Fruit fly (Drosophila melanogaster) whole organism, embryonic: ENCODE results near the gene peb.
A peak's percentile ranks its signal among the peaks of the same experiment; 100 is the strongest.

ENCODE experiments used
- BtbVII ChIP-seq: fragments of 200-800 bp; sonication (Bioruptor generic); optimal IDR thresholded peaks from 3 replicates; lab custom pipeline; 2017; ENCODE audit warnings: missing biosample characterization, mild to moderate bottlenecking, missing genetic modification characterization
- CG10366 ChIP-seq: fragments of 200-800 bp; sonication (Bioruptor generic); IDR thresholded peaks from 2 replicates; pipeline ENCODE4 v1.3.6; 2022; ENCODE audit warnings: missing biosample characterization, missing genetic modification characterization
- CG10543 ChIP-seq: fragments of 200-800 bp; sonication (Bioruptor generic); optimal IDR thresholded peaks from 3 replicates; lab custom pipeline; 2017; ENCODE audit warnings: missing biosample characterization, mild to moderate bottlenecking, missing genetic modification characterization, moderate library complexity
- CG11723 ChIP-seq: fragments of 200-800 bp; sonication (Bioruptor generic); optimal IDR thresholded peaks from 2 replicates; lab custom pipeline; 2017; ENCODE audit warnings: missing biosample characterization, mild to moderate bottlenecking, missing genetic modification characterization
- CG13424 ChIP-seq: fragments of 200-800 bp; sonication (Bioruptor generic); optimal IDR thresholded peaks from 2 replicates; lab custom pipeline; 2019; ENCODE audit warnings: missing biosample characterization, mild to moderate bottlenecking, missing genetic modification characterization, moderate library complexity
- CG14441 ChIP-seq: fragments of 200-800 bp; sonication (Bioruptor generic); IDR thresholded peaks from 2 replicates; pipeline ENCODE4 v1.3.6; 2022; ENCODE audit warnings: missing biosample characterization, missing genetic modification characterization
- CG16815 ChIP-seq: fragments of 200-800 bp; sonication (Bioruptor generic); optimal IDR thresholded peaks from 3 replicates; lab custom pipeline; 2017; ENCODE audit warnings: missing biosample characterization, mild to moderate bottlenecking, missing genetic modification characterization
- CG17912 ChIP-seq: fragments of 200-800 bp; sonication (Bioruptor generic); optimal IDR thresholded peaks from 2 replicates; lab custom pipeline; 2018; ENCODE audit warnings: missing biosample characterization, mild to moderate bottlenecking, missing genetic modification characterization
- CG1792 ChIP-seq: fragments of 200-800 bp; sonication (Bioruptor generic); optimal IDR thresholded peaks from 2 replicates; lab custom pipeline; 2016; ENCODE audit warnings: missing biosample characterization, missing genetic modification characterization
- CG18764 ChIP-seq: fragments of 200-800 bp; sonication (Bioruptor generic); optimal IDR thresholded peaks from 3 replicates; lab custom pipeline; 2016; ENCODE audit warnings: missing biosample characterization, missing genetic modification characterization
- CG2889 ChIP-seq: fragments of 200-800 bp; sonication (Bioruptor generic); IDR thresholded peaks from 3 replicates; pipeline ENCODE4 v1.3.6; 2022; ENCODE audit warnings: missing biosample characterization, missing genetic modification characterization
- CG31365 ChIP-seq: fragments of 200-800 bp; sonication (Bioruptor generic); optimal IDR thresholded peaks from 2 replicates; lab custom pipeline; 2018; ENCODE audit warnings: missing biosample characterization, mild to moderate bottlenecking, missing genetic modification characterization
- CG4282 ChIP-seq: fragments of 200-800 bp; sonication (Bioruptor generic); optimal IDR thresholded peaks from 2 replicates; lab custom pipeline; 2016; ENCODE audit warnings: missing biosample characterization, missing genetic modification characterization
- CG7357 ChIP-seq: fragments of 200-800 bp; sonication (Bioruptor generic); IDR thresholded peaks from 3 replicates; pipeline ENCODE4 v1.3.6; 2022; ENCODE audit warnings: missing biosample characterization, missing genetic modification characterization
- CG7786 ChIP-seq: fragments of 200-800 bp; sonication (Bioruptor generic); optimal IDR thresholded peaks from 2 replicates; lab custom pipeline; 2016; ENCODE audit warnings: missing biosample characterization, missing genetic modification characterization
- CG8089 ChIP-seq: fragments of 200-800 bp; sonication (Bioruptor generic); optimal IDR thresholded peaks from 3 replicates; lab custom pipeline; 2016; ENCODE audit warnings: missing biosample characterization, missing genetic modification characterization
- Dbx ChIP-seq: fragments of 200-800 bp; sonication (Bioruptor generic); IDR thresholded peaks from 3 replicates; pipeline ENCODE4 v1.3.6; 2022; ENCODE audit warnings: missing biosample characterization, missing genetic modification characterization
- Dp ChIP-seq: fragments of 200-800 bp; sonication (Bioruptor generic); optimal IDR thresholded peaks from 2 replicates; lab custom pipeline; 2018; ENCODE audit warnings: missing biosample characterization, mild to moderate bottlenecking, missing genetic modification characterization, moderate library complexity
- Ets65A ChIP-seq: fragments of 200-800 bp; sonication (Bioruptor generic); peaks from one replicate; lab custom pipeline; 2016; ENCODE audit warnings: missing biosample characterization, missing genetic modification characterization
- Hmr ChIP-seq: fragments of 200-800 bp; sonication (Bioruptor generic); optimal IDR thresholded peaks from 3 replicates; lab custom pipeline; 2017; ENCODE audit warnings: mild to moderate bottlenecking, missing biosample characterization, missing genetic modification reagents, missing genetic modification characterization
- Lim3 ChIP-seq: fragments of 200-800 bp; sonication (Bioruptor generic); IDR thresholded peaks from 2 replicates; pipeline ENCODE4 v1.3.6; 2022; ENCODE audit warnings: missing biosample characterization, missing genetic modification characterization
- Meics ChIP-seq: fragments of 200-800 bp; sonication (Bioruptor generic); optimal IDR thresholded peaks from 2 replicates; lab custom pipeline; 2017; ENCODE audit warnings: missing biosample characterization, mild to moderate bottlenecking, missing genetic modification characterization
- Mrtf ChIP-seq: fragments of 200-800 bp; sonication (Bioruptor generic); IDR thresholded peaks from 3 replicates; pipeline ENCODE4 v1.3.6; 2022; ENCODE audit warnings: missing biosample characterization, missing genetic modification characterization
- Myb ChIP-seq: fragments of 200-800 bp; sonication (Bioruptor generic); optimal IDR thresholded peaks from 2 replicates; lab custom pipeline; 2016; ENCODE audit warnings: missing biosample characterization, missing genetic modification characterization
- Nf-YB ChIP-seq: fragments of 200-800 bp; sonication (Bioruptor generic); optimal IDR thresholded peaks from 3 replicates; lab custom pipeline; 2019; ENCODE audit warnings: missing biosample characterization, mild to moderate bottlenecking, missing genetic modification characterization, moderate library complexity
- Scr ChIP-seq: fragments of 200-800 bp; sonication (Bioruptor generic); IDR thresholded peaks from 2 replicates; pipeline ENCODE4 v1.3.6; 2022; ENCODE audit warnings: missing biosample characterization, missing genetic modification characterization; ENCODE audit not compliant: partially characterized antibody
- Side ChIP-seq: fragments of 200-800 bp; sonication (Bioruptor generic); optimal IDR thresholded peaks from 2 replicates; lab custom pipeline; 2016; ENCODE audit warnings: missing biosample characterization, missing genetic modification characterization
- Sry-δ ChIP-seq: fragments of 200-800 bp; sonication (Bioruptor generic); optimal IDR thresholded peaks from 2 replicates; lab custom pipeline; 2016; ENCODE audit warnings: missing biosample characterization, missing genetic modification characterization
- Xbp1 ChIP-seq: fragments of 200-800 bp; sonication (Bioruptor generic); optimal IDR thresholded peaks from 3 replicates; lab custom pipeline; 2016; ENCODE audit warnings: missing biosample characterization, mild to moderate bottlenecking, missing genetic modification characterization
- YL-1 ChIP-seq: fragments of 200-800 bp; sonication (Bioruptor generic); optimal IDR thresholded peaks from 3 replicates; lab custom pipeline; 2017; ENCODE audit warnings: missing biosample characterization, mild to moderate bottlenecking, missing genetic modification characterization
- bowl ChIP-seq: fragments of 200-800 bp; sonication (Bioruptor generic); IDR thresholded peaks from 2 replicates; pipeline ENCODE4 v1.3.6; 2022; ENCODE audit warnings: missing biosample characterization, missing genetic modification characterization
- bsh ChIP-seq, 2 experiments: fragments of 200-800 bp; sonication (Bioruptor generic); optimal IDR thresholded peaks; 2 replicates each; lab custom pipeline; 2017 to 2018; ENCODE audit warnings: mild to moderate bottlenecking in 2 of 2, missing biosample characterization in 2 of 2, missing genetic modification characterization in 2 of 2, moderate library complexity in 1 of 2
- chm ChIP-seq: fragments of 200-800 bp; sonication (Bioruptor generic); IDR thresholded peaks from 2 replicates; pipeline ENCODE4 v1.3.6; 2022; ENCODE audit warnings: missing biosample characterization, missing genetic modification characterization
- chn ChIP-seq: fragments of 200-800 bp; sonication (Bioruptor generic); optimal IDR thresholded peaks from 2 replicates; lab custom pipeline; 2016; ENCODE audit warnings: missing biosample characterization, missing genetic modification characterization
- dati ChIP-seq: fragments of 200-800 bp; sonication (Bioruptor generic); IDR thresholded peaks from 2 replicates; pipeline ENCODE4 v1.3.6; 2022; ENCODE audit warnings: missing biosample characterization, missing genetic modification characterization
- dm ChIP-seq: fragments of 200-800 bp; sonication (Bioruptor generic); optimal IDR thresholded peaks from 3 replicates; lab custom pipeline; 2016; ENCODE audit warnings: missing biosample characterization, missing genetic modification characterization
- eve ChIP-seq, 2 experiments: fragments of >200 bp; optimal IDR thresholded peaks; 2 replicates each; lab custom pipeline; 2017; ENCODE audit warnings: missing biosample characterization in 2 of 2, missing genetic modification characterization in 2 of 2
- fd64A ChIP-seq: fragments of 200-800 bp; sonication (Bioruptor generic); optimal IDR thresholded peaks from 3 replicates; lab custom pipeline; 2018; ENCODE audit warnings: missing biosample characterization, mild to moderate bottlenecking, missing genetic modification characterization
- gfzf ChIP-seq: fragments of 200-800 bp; sonication (Bioruptor generic); optimal IDR thresholded peaks from 2 replicates; lab custom pipeline; 2016; ENCODE audit warnings: missing biosample characterization, mild to moderate bottlenecking, missing genetic modification characterization, moderate library complexity
- inv ChIP-seq: fragments of 200-800 bp; sonication (Bioruptor generic); IDR thresholded peaks from 2 replicates; pipeline ENCODE4 v1.3.6; 2022; ENCODE audit warnings: missing biosample characterization, missing genetic modification characterization; ENCODE audit not compliant: partially characterized antibody
- knrl ChIP-seq: fragments of 200-800 bp; sonication (Bioruptor generic); IDR thresholded peaks from 3 replicates; pipeline ENCODE4 v1.3.6; 2022; ENCODE audit warnings: missing biosample characterization, missing genetic modification characterization; ENCODE audit not compliant: partially characterized antibody
- nau ChIP-seq: fragments of 200-800 bp; sonication (Bioruptor generic); optimal IDR thresholded peaks from 3 replicates; lab custom pipeline; 2017; ENCODE audit warnings: missing biosample characterization, mild to moderate bottlenecking, missing genetic modification characterization, missing genetic modification reagents
- peb ChIP-seq: fragments of 200-800 bp; sonication (Bioruptor generic); IDR thresholded peaks from 2 replicates; pipeline ENCODE4 v1.3.6; 2022; ENCODE audit warnings: missing biosample characterization, missing genetic modification characterization
- shn ChIP-seq: fragments of 200-800 bp; sonication (Bioruptor generic); optimal IDR thresholded peaks from 3 replicates; lab custom pipeline; 2016; ENCODE audit warnings: missing biosample characterization, missing genetic modification characterization
- sna ChIP-seq: fragments of 200-800 bp; sonication (Bioruptor generic); IDR thresholded peaks from 2 replicates; pipeline ENCODE4 v1.3.6; 2022; ENCODE audit warnings: missing biosample characterization, missing genetic modification characterization; ENCODE audit not compliant: partially characterized antibody
- ssp ChIP-seq: fragments of 200-800 bp; sonication (Bioruptor generic); IDR thresholded peaks from 2 replicates; pipeline ENCODE4 v1.3.6; 2022; ENCODE audit warnings: missing biosample characterization, missing genetic modification characterization
- tll ChIP-seq, 2 experiments: fragments of 200-800 bp in 1 of 2; fragments of >200 bp in 1 of 2; sonication (Bioruptor generic) in 1 of 2; optimal IDR thresholded peaks; 2 replicates each; lab custom pipeline; 2017 to 2019; ENCODE audit warnings: missing biosample characterization in 2 of 2, missing genetic modification characterization in 2 of 2, mild to moderate bottlenecking in 1 of 2, moderate library complexity in 1 of 2
- vnd ChIP-seq: fragments of 200-800 bp; sonication (Bioruptor generic); IDR thresholded peaks from 3 replicates; pipeline ENCODE4 v1.3.6; 2022; ENCODE audit warnings: missing biosample characterization, missing genetic modification characterization; ENCODE audit not compliant: partially characterized antibody
- wdn ChIP-seq: fragments of 200-800 bp; sonication (Bioruptor generic); IDR thresholded peaks from 2 replicates; pipeline ENCODE4 v1.3.6; 2022; ENCODE audit warnings: missing biosample characterization, missing genetic modification characterization

peb gene

dm6 chrX:4647316-4648046 lies 30.1 kb downstream of the peb start, which contains the start of the genes HLH4C and mRpL30 (continued):
- TF ChIP-seq CG7357 (no peak), Scr (peak; percentile 78), Xbp1 (GFP tag; lab: Kevin White, UChicago) (no peak), bsh (GFP tag; optimal IDR thresholded peaks at IDR 0.05; lab: Kevin White, UChicago) (no peak), Side (GFP tag; lab: Kevin White, UChicago) (no peak), Sry-δ (GFP tag; lab: Kevin White, UChicago) (peak; percentile 8), Dbx (GFP tag; lab: Robert Waterston, UW) (no peak), CG4282 (GFP tag; lab: Kevin White, UChicago) (no peak), CG10366 (no peak), vnd (peak; percentile 87), inv (GFP tag; lab: Robert Waterston, UW) (peak; percentile 60), CG10543 (GFP tag; lab: Kevin White, UChicago) (no peak), Dp (GFP tag; lab: Kevin White, UChicago) (peak; percentile 80), CG2889 (GFP tag; lab: Robert Waterston, UW) (no peak)

- no peak for TF ChIP-seq chn (GFP tag; lab: Kevin White, UChicago)
- TF ChIP-seq nau = no peak
- TF ChIP-seq CG16815 (GFP tag; lab: Kevin White, UChicago) = no peak
- TF ChIP-seq dati (GFP tag; lab: Robert Waterston, UW) = no peak
- no peak for TF ChIP-seq BtbVII
- TF ChIP-seq sna = peak; percentile 93
- TF ChIP-seq fd64A (GFP tag; lab: Kevin White, UChicago) = no peak
- TF ChIP-seq Myb (GFP tag; lab: Kevin White, UChicago) = peak; percentile 25
- TF ChIP-seq CG31365 (tag; lab: Kevin White, UChicago) = no peak
- TF ChIP-seq CG18764 (GFP tag; lab: Kevin White, UChicago) = no peak
- TF ChIP-seq wdn = no peak
- 0 out of 2 replicates have a peak, but pooled peaks have one; percentile 15 for TF ChIP-seq peb (GFP tag; lab: Robert Waterston, UW)
- no peak for TF ChIP-seq Meics (GFP tag; lab: Kevin White, UChicago)
- no peak for TF ChIP-seq eve (GFP tag; optimal IDR thresholded peaks at IDR 0.05; lab: Kevin White, UChicago)
- TF ChIP-seq bowl (GFP tag; lab: Robert Waterston, UW) = no peak
- no peak for TF ChIP-seq Mrtf (GFP tag; lab: Robert Waterston, UW)
- TF ChIP-seq inv (GFP tag; lab: Robert Waterston, UW) = peak; percentile 80
- TF ChIP-seq Nf-YB (GFP tag; lab: Kevin White, UChicago) = no peak
- no peak for TF ChIP-seq CG17912 (GFP tag; lab: Kevin White, UChicago)
- TF ChIP-seq shn (GFP tag; lab: Kevin White, UChicago) = no peak
- TF ChIP-seq Hmr (GFP tag; lab: Kevin White, UChicago) = no peak
- TF ChIP-seq gfzf (GFP tag; lab: Kevin White, UChicago) = peak; percentile 23
- no peak for TF ChIP-seq Side (GFP tag; lab: Kevin White, UChicago)
- 0 out of 2 replicates have a peak, but pooled peaks have one; percentile 22 for TF ChIP-seq ssp (GFP tag; lab: Robert Waterston, UW)
- TF ChIP-seq Ets65A = peak; percentile 83
- no peak for TF ChIP-seq CG1792
- TF ChIP-seq CG8089 (GFP tag; lab: Kevin White, UChicago) = no peak
- TF ChIP-seq CG13424 (tag; lab: Kevin White, UChicago) = no peak
- TF ChIP-seq YL-1 (GFP tag; lab: Kevin White, UChicago) = peak; percentile 7
- TF ChIP-seq Lim3 (GFP tag; lab: Robert Waterston, UW) = no peak
- TF ChIP-seq CG14441 (GFP tag; lab: Robert Waterston, UW) = 0 out of 2 replicates have a peak, but pooled peaks have one; percentile 31
- TF ChIP-seq tll (GFP tag; optimal IDR thresholded peaks at IDR 0.05; lab: Kevin White, UChicago) = no peak
- no peak for TF ChIP-seq chm (GFP tag; lab: Robert Waterston, UW)
- no peak for TF ChIP-seq CG11723 (GFP tag; lab: Kevin White, UChicago)
- TF ChIP-seq CG7786 = peak; percentile 26
- TF ChIP-seq knrl (GFP tag; lab: Robert Waterston, UW) = peak; percentile 84
- TF ChIP-seq dm (GFP tag; lab: Kevin White, UChicago) = peak; percentile 49
Observed at dm6 chrX:4649751-4650150, 32.4 kb downstream of the peb start, which contains the start of the genes Cbp80 and Torsin. Gene Cbp80 (plus strand): TSS chrX:4650015. Gene Torsin (minus strand): TSS chrX:4650032.
